Worm (Caenorhabditis elegans): ENCODE data around the gene lin-37.

DNA sequence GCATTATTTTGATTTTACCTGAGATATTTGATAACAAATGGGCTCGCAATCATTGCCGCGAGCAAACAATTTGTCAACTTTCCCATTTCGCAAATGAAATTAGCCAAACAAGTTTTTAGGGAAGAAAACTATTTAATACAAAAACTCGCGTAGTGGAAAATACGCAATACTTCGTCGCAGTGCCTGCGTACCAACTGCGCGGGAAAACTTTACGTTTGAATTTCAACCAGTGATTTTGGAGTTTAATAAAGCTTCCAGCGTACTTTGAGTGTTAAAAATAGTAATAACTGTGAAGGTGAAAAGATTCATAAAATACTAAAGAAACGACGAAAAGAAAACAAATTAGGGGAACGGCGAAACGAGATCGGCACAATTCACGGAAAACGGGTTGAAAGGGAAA is 12.6 kb upstream of the lin-37 start, which contains the start of gene tofu-7:
- no peak for TF ChIP-seq him-1 (tag; optimal IDR thresholded peaks at IDR 0.05)
- no peak for TF ChIP-seq W03F9.2 (tag; optimal IDR thresholded peaks at IDR 0.05)
- no peak for TF ChIP-seq dao-5 (tag; optimal IDR thresholded peaks at IDR 0.05)
